Worm (Caenorhabditis elegans): ENCODE measurements around the gene slcr-46.3.

DNA sequence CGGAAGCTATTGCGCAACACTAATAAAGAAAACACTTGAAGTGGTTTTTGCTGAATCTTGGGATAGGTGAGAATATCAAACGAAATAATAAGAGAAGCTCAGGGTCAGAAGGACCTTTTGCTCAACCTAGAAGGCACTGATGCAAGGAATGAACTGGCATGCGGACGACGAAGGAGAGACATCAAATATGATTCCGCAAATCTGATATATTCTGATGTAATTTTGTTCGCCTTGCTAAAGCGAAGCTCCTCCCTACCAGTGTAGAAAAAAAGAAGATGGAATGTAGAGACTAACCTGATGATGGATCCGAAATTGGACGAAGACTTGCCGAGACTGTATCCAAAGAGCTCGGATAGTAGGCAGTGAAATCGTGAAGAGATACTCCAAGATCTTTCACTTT lies 44.0 kb upstream of the slcr-46.3 start:
- TF ChIP-seq athp-1 (tag; optimal IDR thresholded peaks at IDR 0.05) (no peak), B0336.3 (GFP tag; IDR thresholded peaks at IDR 0.05) (no peak), Y56A3A.18 (GFP tag; IDR thresholded peaks at IDR 0.05) (no peak), unc-130 (GFP tag; optimal IDR thresholded peaks at IDR 0.05) (no peak)
